Fruit fly (Drosophila melanogaster) whole organism, embryonic: ENCODE data around the gene CG12024.

Source experiments
- CG1024 ChIP-seq: fragments of 200-800 bp; sonication (Bioruptor generic); IDR thresholded peaks from 2 replicates; pipeline ENCODE4 v1.3.6; 2022; ENCODE audit warnings: missing biosample characterization, missing genetic modification characterization
- CG11247 ChIP-seq: fragments of 200-800 bp; sonication (Bioruptor generic); IDR thresholded peaks from 2 replicates; pipeline ENCODE4 v1.3.6; 2022; ENCODE audit warnings: missing biosample characterization, missing genetic modification characterization
- CTCF ChIP-seq: fragments of 200-800 bp; sonication (Bioruptor generic); optimal IDR thresholded peaks from 2 replicates; lab custom pipeline; 2017; ENCODE audit warnings: missing biosample characterization, mild to moderate bottlenecking, missing genetic modification characterization, moderate library complexity
- Dbx ChIP-seq: fragments of 200-800 bp; sonication (Bioruptor generic); IDR thresholded peaks from 3 replicates; pipeline ENCODE4 v1.3.6; 2022; ENCODE audit warnings: missing biosample characterization, missing genetic modification characterization
- E2f2 ChIP-seq: fragments of 200-800 bp; sonication (Bioruptor generic); IDR thresholded peaks from 2 replicates; pipeline ENCODE4 v1.3.6; 2022; ENCODE audit warnings: missing biosample characterization, missing genetic modification characterization
- HLH3B ChIP-seq: fragments of 200-800 bp; sonication (Bioruptor generic); IDR thresholded peaks from 2 replicates; pipeline ENCODE4 v1.3.6; 2022; ENCODE audit warnings: missing biosample characterization, missing genetic modification characterization
- Xrp1 ChIP-seq: fragments of 200-800 bp; sonication (Bioruptor generic); IDR thresholded peaks from 2 replicates; pipeline ENCODE4 v1.3.6; 2022; ENCODE audit warnings: missing biosample characterization, missing genetic modification characterization
- dm ChIP-seq: fragments of 200-800 bp; sonication (Bioruptor generic); optimal IDR thresholded peaks from 3 replicates; lab custom pipeline; 2016; ENCODE audit warnings: missing biosample characterization, missing genetic modification characterization
- pum ChIP-seq: fragments of 200-800 bp; sonication (Bioruptor generic); optimal IDR thresholded peaks from 2 replicates; lab custom pipeline; 2016; ENCODE audit warnings: missing biosample characterization, missing genetic modification characterization

dm6 chr3L:1861400-1861793 is 4.4 kb downstream of the CG12024 start:
- TF ChIP-seq Dbx (GFP tag; lab: Robert Waterston, UW): no peak
- no peak for TF ChIP-seq CG11247 (GFP tag; lab: Robert Waterston, UW)
- no peak for TF ChIP-seq CTCF (GFP tag; lab: Kevin White, UChicago)
- TF ChIP-seq dm: no peak
- TF ChIP-seq Xrp1 (GFP tag; lab: Robert Waterston, UW): no peak
- TF ChIP-seq pum: no peak
- TF ChIP-seq HLH3B (GFP tag; lab: Robert Waterston, UW): no peak
- TF ChIP-seq CG1024 (GFP tag; lab: Robert Waterston, UW): no peak
- no peak for TF ChIP-seq E2f2
